Fruit fly (Drosophila melanogaster) ovary, adult (tissue): ENCODE measurements around the gene wapl.

Source experiments
- CG17801 ChIP-seq: fragments of 200-800 bp; optimal IDR thresholded peaks from 2 replicates; lab custom pipeline; 2019; ENCODE audit warnings: missing biosample characterization, mild to moderate bottlenecking, missing genetic modification characterization, moderate library complexity; ENCODE audit not compliant: partially characterized antibody

Gene wapl

DNA sequence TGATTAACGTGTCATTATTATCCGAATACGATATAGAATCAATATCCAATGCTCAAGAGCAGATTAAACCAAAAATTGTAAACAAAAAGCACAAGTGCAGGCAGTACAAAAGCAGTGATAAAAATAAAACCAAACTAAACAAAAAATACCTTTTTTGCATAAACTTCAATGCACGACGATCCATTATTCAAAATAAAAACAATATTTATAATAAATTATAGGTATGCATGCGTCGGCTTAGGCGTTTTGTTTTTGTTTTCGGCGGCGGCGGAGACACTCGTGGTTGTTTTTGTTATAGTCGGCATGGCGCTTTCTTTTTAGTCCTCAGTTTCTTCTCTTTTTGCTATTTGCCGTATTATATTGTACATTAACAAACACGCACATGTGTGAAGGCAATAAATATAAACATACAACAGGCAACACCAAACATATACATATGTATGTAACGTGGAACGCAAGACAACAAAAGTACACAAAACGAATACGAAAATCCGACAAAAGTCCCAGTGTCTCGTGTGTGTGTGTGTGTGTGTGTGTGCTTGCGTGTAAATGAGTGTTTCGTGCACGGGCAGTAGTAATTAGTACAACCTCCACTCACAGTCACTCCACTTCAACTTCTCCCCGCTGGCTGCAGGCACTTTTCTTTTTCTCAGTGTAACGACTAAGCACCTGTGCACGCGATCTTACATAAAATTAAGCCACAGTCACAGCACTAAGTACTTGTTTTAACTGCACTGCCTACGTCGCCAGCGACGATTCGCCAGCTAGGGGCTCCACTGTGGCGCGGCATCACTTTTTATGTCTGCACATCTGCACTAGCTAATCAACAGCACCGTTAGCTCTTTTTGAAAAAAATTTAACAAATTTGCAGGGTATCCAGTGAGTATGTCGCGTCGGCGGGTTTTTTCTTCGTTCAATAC lies 22.7 kb downstream of the wapl start:
- no peak for TF ChIP-seq CG17801 (GFP tag; lab: Kevin White, UChicago)

DNA sequence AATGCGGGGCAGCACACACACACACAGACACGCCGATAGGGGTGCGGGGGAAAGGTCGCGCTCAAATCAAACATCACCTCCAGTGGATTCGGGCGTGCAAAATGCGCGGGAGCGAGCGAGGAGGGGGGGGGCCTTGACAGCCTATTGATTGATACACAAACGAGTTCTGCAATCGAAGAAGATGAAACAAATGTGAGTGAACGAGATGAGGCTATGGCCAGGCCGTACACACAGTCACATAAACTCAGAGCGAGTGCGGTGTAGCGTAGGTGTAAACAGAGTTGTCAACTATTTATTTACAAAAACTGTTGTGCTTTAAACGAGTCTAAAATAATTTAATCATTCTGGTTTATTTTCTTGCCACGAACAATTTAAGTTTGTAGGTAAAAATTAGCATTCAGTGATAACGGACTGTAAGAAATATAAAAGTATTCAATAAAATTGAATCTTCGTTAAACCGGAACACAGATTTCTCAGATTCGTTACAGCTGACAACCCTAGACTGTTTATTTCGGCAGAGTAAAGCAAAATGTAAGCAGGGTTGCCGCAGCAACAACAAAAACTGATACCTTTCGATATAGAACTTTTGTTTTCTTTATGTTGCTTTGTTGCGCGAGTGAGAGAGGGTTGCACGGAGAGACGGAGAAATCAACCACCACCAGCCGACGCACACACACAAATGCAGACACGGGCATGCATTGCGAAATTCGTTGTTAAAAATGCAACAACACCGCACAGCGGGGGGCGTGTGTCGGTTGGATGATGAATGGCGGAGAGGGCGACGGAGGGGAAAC lies 23.6 kb downstream of the wapl start:
- TF ChIP-seq CG17801 (GFP tag; lab: Kevin White, UChicago), result peak; percentile 88

dm6 chrX:2134226-2134880 lies 24.4 kb downstream of the wapl start:
- TF ChIP-seq CG17801 (GFP tag; lab: Kevin White, UChicago), result no peak

dm6 chrX:2125527-2126088 lies 33.2 kb downstream of the wapl start:
- no peak for TF ChIP-seq CG17801 (GFP tag; lab: Kevin White, UChicago)

DNA sequence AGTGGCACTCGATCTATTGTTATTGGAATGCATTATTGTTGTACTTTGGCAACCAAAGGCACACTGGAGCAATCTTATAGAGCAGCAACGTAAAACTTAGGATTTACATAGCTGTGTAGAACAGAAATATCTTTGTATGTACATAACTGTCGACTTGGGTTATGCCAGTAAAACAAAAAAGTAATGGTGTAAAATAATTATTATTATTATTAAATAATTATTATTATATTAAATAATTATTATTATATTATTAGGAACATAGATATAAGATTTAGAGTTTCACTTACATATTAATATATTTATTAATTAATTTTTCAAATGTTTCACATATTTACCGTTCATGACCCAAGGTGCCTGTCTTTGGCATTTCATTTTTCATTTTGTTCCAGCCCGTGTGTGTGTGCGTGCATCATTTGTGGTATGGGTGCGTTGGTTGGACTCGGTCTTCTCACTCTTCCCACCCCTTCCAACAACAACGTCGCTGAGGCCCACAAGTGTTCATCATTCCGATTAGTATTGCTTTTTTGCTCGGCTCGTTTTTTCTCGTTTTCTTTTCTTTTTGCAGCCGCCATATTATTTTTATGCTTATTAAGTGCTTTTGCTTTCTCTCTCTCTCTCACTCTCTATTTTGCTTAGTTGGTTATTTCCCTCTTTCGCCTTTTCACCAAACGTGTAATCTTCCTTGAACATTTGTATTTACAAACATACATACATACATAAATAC lies 34.7 kb downstream of the wapl start:
- peak; percentile 82 for TF ChIP-seq CG17801 (GFP tag; lab: Kevin White, UChicago)

- peak; percentile 95 for TF ChIP-seq CG17801 (GFP tag; lab: Kevin White, UChicago)
These were observed 35.5 kb downstream of the wapl start, which contains the start of gene ph-d for dm6 chrX:2123013-2123964. Gene ph-d (minus strand): TSS chrX:2123286.

DNA sequence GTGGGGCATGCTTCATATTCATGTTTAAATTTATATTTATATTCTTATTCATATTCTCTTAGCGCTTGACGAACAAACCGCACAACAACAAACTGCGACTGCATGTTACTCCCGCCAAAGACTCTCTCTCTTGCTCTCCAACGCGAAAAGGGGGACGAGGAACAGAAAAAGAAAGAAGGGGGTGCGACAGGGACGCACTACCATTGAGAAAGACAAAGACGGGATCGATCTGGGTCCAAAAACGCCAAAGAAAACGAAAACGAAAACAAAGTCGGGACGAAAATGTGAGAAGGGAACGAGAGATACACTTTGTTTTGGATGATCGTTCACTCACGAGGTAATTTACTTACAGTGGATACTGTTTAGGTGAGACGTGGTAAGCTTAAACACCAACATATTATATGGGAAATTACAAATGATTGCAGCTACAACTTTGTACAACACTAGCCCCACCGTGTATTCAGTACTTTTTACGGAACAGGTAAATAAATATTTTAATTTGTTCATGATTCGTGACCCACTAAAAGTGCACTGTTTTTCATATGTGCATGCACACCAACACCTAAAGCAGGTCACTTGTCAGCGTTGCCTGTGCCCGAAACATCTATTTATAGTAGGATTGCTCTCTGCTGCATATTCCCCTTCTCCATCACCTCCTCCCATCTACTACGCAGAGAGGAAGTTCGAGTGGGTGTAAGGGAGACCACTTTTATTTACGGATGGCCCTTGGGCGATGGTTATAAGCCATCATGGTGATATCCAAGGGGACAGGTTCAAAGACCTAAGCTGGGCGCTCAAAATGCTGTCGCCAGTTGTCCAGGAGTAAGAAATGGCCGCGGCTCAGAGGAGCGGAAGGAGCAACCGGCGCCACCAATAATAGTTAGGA lies 36.8 kb downstream of the wapl start:
- peak; percentile 49 for TF ChIP-seq CG17801 (GFP tag; lab: Kevin White, UChicago)

DNA sequence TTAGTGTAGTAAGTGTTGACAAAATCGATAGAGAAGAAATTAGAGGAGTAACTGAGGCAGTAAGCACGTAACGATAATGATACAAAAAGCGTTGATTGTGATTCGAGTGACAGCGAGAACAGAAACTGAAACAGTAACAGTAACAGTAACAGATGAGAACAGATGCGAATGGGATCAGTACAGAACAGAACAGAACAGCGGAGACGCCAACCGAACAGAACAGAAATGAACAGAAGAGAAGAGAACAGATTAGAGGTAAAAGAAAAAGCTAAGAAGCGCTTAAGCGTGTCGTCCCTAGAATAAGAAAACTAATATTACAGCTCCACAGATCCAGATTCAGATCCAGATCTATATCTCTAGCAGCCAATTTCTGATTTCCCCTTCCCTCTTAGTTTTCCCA lies 46.1 kb downstream of the wapl start:
- TF ChIP-seq CG17801 (GFP tag; lab: Kevin White, UChicago), result no peak

DNA sequence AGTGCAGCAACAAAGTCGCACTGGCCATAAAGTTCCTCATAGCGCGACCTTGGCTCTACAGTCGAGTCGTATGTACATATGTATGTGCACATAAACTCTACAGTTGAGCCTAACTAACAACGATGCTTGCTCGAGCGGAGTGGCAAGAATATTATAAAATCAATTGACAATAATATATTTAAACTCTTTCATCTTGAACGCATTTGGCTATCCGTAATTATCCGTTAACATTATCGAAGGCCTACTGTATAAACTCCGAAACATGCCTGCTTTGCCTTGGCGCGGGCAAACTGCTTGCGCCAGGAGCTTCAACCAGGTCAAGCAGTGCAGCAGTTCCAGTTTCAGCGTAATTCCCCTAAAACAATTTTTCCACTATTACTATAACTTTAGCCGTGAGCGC lies 50.1 kb downstream of the wapl start:
- TF ChIP-seq CG17801 (GFP tag; lab: Kevin White, UChicago), result peak; percentile 15

DNA sequence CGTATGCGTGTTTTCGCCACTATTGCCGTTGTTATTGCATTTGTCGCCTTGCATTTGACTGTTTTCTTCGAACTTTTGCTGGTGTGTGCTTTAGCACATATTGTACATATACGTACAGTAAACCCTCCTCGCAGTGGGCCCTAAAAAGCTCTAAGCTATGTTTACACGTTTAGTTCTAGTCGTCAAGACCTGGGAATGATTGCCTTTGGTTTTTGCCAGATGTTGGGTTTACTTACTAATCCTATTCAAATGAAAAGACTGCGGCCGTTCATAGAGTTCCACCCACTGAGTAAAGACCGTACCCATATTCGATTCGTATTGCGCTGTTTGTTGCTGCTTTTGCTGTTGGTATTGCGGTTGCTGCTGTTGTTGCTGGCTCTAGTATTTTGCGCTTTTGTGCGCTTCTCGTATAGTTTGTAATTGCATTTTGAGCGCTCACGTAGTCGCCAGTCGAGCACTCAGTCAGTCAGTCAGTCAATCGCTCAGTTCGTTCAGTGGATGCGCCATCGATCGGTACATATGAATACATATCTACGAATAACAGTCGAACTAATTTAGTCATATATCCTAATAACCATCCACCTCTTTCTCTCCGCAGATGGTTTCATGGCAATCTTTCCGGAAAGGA lies 50.9 kb downstream of the wapl start:
- TF ChIP-seq CG17801 (GFP tag; lab: Kevin White, UChicago), result peak; percentile 90

DNA sequence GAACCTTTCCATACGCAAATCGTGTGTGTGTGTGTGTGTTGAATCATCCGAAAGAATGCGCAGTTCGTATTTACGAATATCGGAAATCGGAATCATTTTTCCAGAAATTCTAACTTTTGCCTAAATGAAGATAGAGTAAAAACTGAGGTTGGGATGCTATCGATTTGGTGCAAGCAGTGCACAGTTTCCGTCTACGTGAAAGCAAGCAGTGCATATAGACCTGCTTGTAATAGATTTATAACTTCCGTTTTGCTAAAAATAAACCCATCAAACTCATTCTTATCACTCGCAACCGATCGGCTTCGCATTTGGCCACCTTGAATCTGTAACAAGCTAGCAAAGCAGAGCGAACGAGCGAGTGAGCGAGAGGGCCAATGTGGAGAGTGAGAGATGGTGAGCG lies 52.4 kb downstream of the wapl start:
- TF ChIP-seq CG17801 (GFP tag; lab: Kevin White, UChicago), result no peak

DNA sequence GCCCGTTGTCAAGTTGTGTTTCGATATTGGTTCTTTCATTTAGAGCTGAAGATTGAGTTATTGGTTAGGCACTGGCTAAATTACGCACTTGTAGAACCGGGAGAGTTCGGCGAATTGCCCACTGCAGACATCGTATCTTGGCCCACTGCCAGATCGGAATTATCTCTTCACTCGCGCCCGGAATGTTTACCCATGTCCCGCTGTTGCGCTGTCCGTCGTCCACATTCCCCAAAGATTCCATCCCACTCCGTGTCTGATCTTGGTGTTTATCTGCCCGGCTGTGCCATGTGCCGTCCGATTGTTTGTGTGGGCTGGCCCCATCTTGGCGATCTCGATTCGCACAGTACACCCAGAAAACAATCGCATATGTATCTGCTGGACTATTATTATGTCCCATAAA lies 54.4 kb downstream of the wapl start:
- TF ChIP-seq CG17801 (GFP tag; lab: Kevin White, UChicago), result no peak
